Fruit fly (Drosophila melanogaster): ENCODE results near the gene CG18814.

- no peak for TF ChIP-seq tj (GFP tag; optimal IDR thresholded peaks at IDR 0.05)
- TF ChIP-seq CG5204 (GFP tag; optimal IDR thresholded peaks at IDR 0.05) = no peak
- no peak for TF ChIP-seq CG7101 (tag; optimal IDR thresholded peaks at IDR 0.05)
- no peak for TF ChIP-seq kay (GFP tag; ENCODE audit: borderline replicate concordance)
- TF ChIP-seq Clk (GFP tag; optimal IDR thresholded peaks at IDR 0.05) = no peak
- TF ChIP-seq CG33017 (tag; optimal IDR thresholded peaks at IDR 0.05) = no peak
- TF ChIP-seq CG14711 (tag; optimal IDR thresholded peaks at IDR 0.05) = no peak
- no peak for TF ChIP-seq ovo (GFP tag; optimal IDR thresholded peaks at IDR 0.05)
- TF ChIP-seq pad (GFP tag; optimal IDR thresholded peaks at IDR 0.05) = no peak
Observed at dm6 chr3L:16334876-16335275, 34.8 kb upstream of the CG18814 start.
